Fruit fly (Drosophila melanogaster) whole organism, embryonic: ENCODE data around the gene CG15196.

Experiments
- Bteb2 ChIP-seq: fragments of 200-800 bp; sonication (Bioruptor generic); optimal IDR thresholded peaks from 2 replicates; lab custom pipeline; 2016; ENCODE audit warnings: missing biosample characterization, missing genetic modification characterization
- CG12155 ChIP-seq: fragments of 200-800 bp; sonication (Bioruptor generic); optimal IDR thresholded peaks from 3 replicates; lab custom pipeline; 2016; ENCODE audit warnings: missing biosample characterization, missing genetic modification characterization
- CG12299 ChIP-seq: fragments of 200-800 bp; sonication (Bioruptor generic); optimal IDR thresholded peaks from 2 replicates; lab custom pipeline; 2018; ENCODE audit warnings: missing biosample characterization, mild to moderate bottlenecking, missing genetic modification characterization
- CG12744 ChIP-seq: fragments of 200-800 bp; sonication (Bioruptor generic); optimal IDR thresholded peaks from 2 replicates; lab custom pipeline; 2016; ENCODE audit warnings: missing biosample characterization, missing genetic modification characterization
- CG12942 ChIP-seq: fragments of 200-800 bp; sonication (Bioruptor generic); optimal IDR thresholded peaks from 3 replicates; lab custom pipeline; 2016; ENCODE audit warnings: missing biosample characterization, missing genetic modification characterization
- CG13296 ChIP-seq: fragments of 200-800 bp; sonication (Bioruptor generic); optimal IDR thresholded peaks from 3 replicates; lab custom pipeline; 2018; ENCODE audit warnings: missing biosample characterization, mild to moderate bottlenecking, missing genetic modification characterization
- CG15073 ChIP-seq: fragments of 200-800 bp; sonication (Bioruptor generic); optimal IDR thresholded peaks from 2 replicates; lab custom pipeline; 2016; ENCODE audit warnings: missing biosample characterization, missing genetic modification characterization
- CG15514 ChIP-seq: fragments of 200-800 bp; sonication (Bioruptor generic); optimal IDR thresholded peaks from 3 replicates; lab custom pipeline; 2017; ENCODE audit warnings: missing biosample characterization, missing genetic modification characterization, mild to moderate bottlenecking, moderate library complexity, missing genetic modification reagents
- CG1603 ChIP-seq: fragments of 200-800 bp; sonication (Bioruptor generic); optimal IDR thresholded peaks from 2 replicates; lab custom pipeline; 2019; ENCODE audit warnings: missing biosample characterization, mild to moderate bottlenecking, missing genetic modification characterization, moderate library complexity
- CG17568 ChIP-seq: fragments of 200-800 bp; sonication (Bioruptor generic); optimal IDR thresholded peaks from 2 replicates; lab custom pipeline; 2018; ENCODE audit warnings: missing biosample characterization, mild to moderate bottlenecking, missing genetic modification characterization, moderate library complexity
- CG1792 ChIP-seq: fragments of 200-800 bp; sonication (Bioruptor generic); optimal IDR thresholded peaks from 2 replicates; lab custom pipeline; 2016; ENCODE audit warnings: missing biosample characterization, missing genetic modification characterization
- CG18619 ChIP-seq: fragments of 200-800 bp; sonication (Bioruptor generic); optimal IDR thresholded peaks from 3 replicates; lab custom pipeline; 2017; ENCODE audit warnings: missing biosample characterization, mild to moderate bottlenecking, missing genetic modification characterization
- CG18764 ChIP-seq: fragments of 200-800 bp; sonication (Bioruptor generic); optimal IDR thresholded peaks from 3 replicates; lab custom pipeline; 2016; ENCODE audit warnings: missing biosample characterization, missing genetic modification characterization
- CG2875 ChIP-seq: fragments of 200-800 bp; sonication (Bioruptor generic); optimal IDR thresholded peaks from 2 replicates; lab custom pipeline; 2017; ENCODE audit warnings: missing biosample characterization, mild to moderate bottlenecking, missing genetic modification characterization, missing genetic modification reagents
- CG3163 ChIP-seq: fragments of 200-800 bp; sonication (Bioruptor generic); optimal IDR thresholded peaks from 3 replicates; lab custom pipeline; 2016; ENCODE audit warnings: missing biosample characterization, missing genetic modification characterization
- CG4328 ChIP-seq: fragments of 200-800 bp; sonication (Bioruptor generic); optimal IDR thresholded peaks from 3 replicates; lab custom pipeline; 2017; ENCODE audit warnings: missing biosample characterization, missing genetic modification reagents, missing genetic modification characterization
- CG6272 ChIP-seq: fragments of 200-800 bp; sonication (Bioruptor generic); IDR thresholded peaks from 2 replicates; pipeline ENCODE4 v1.3.6; 2022; ENCODE audit warnings: missing biosample characterization, missing genetic modification characterization
- CG7357 ChIP-seq: fragments of 200-800 bp; sonication (Bioruptor generic); IDR thresholded peaks from 3 replicates; pipeline ENCODE4 v1.3.6; 2022; ENCODE audit warnings: missing biosample characterization, missing genetic modification characterization
- CG7786 ChIP-seq: fragments of 200-800 bp; sonication (Bioruptor generic); optimal IDR thresholded peaks from 2 replicates; lab custom pipeline; 2016; ENCODE audit warnings: missing biosample characterization, missing genetic modification characterization
- CG8478 ChIP-seq: fragments of >200 bp; optimal IDR thresholded peaks from 2 replicates; lab custom pipeline; 2018
- CG9727 ChIP-seq: fragments of 200-800 bp; sonication (Bioruptor generic); optimal IDR thresholded peaks from 3 replicates; lab custom pipeline; 2017; ENCODE audit warnings: missing biosample characterization, mild to moderate bottlenecking, missing genetic modification characterization
- CG9797 ChIP-seq: fragments of 200-800 bp; sonication (Bioruptor generic); optimal IDR thresholded peaks from 3 replicates; lab custom pipeline; 2018; ENCODE audit warnings: missing biosample characterization, mild to moderate bottlenecking, missing genetic modification characterization
- CG9876 ChIP-seq: fragments of 200-800 bp; sonication (Bioruptor generic); optimal IDR thresholded peaks from 2 replicates; lab custom pipeline; 2016; ENCODE audit warnings: missing biosample characterization, missing genetic modification characterization
- CHES-1-like ChIP-seq: fragments of 200-800 bp; sonication (Bioruptor generic); optimal IDR thresholded peaks from 2 replicates; lab custom pipeline; 2016; ENCODE audit warnings: missing biosample characterization, missing genetic modification characterization
- CTCF ChIP-seq: fragments of 200-800 bp; sonication (Bioruptor generic); optimal IDR thresholded peaks from 2 replicates; lab custom pipeline; 2017; ENCODE audit warnings: missing biosample characterization, mild to moderate bottlenecking, missing genetic modification characterization, moderate library complexity
- Dip3 ChIP-seq: fragments of 200-800 bp; sonication (Bioruptor generic); optimal IDR thresholded peaks from 3 replicates; lab custom pipeline; 2016; ENCODE audit warnings: missing biosample characterization, missing genetic modification characterization
- Hand ChIP-seq: fragments of 200-800 bp; sonication (Bioruptor generic); optimal IDR thresholded peaks from 2 replicates; lab custom pipeline; 2017; ENCODE audit warnings: mild to moderate bottlenecking, missing biosample characterization, missing genetic modification reagents, missing genetic modification characterization
- Hr39 ChIP-seq: fragments of >200 bp; optimal IDR thresholded peaks from 2 replicates; lab custom pipeline; 2017
- Hr78 ChIP-seq, 2 experiments: fragments of 200-800 bp in 1 of 2; fragments of >200 bp in 1 of 2; sonication (Bioruptor generic) in 1 of 2; optimal IDR thresholded peaks; 2 replicates each; lab custom pipeline; 2017 to 2019; ENCODE audit warnings: missing biosample characterization in 2 of 2, missing genetic modification characterization in 2 of 2, mild to moderate bottlenecking in 1 of 2, moderate library complexity in 1 of 2
- Hsf ChIP-seq: fragments of 200-800 bp; sonication (Bioruptor generic); optimal IDR thresholded peaks from 3 replicates; lab custom pipeline; 2016; ENCODE audit warnings: missing biosample characterization, missing genetic modification characterization
- MTF-1 ChIP-seq: fragments of 200-800 bp; sonication (Bioruptor generic); optimal IDR thresholded peaks from 2 replicates; lab custom pipeline; 2018; ENCODE audit warnings: missing biosample characterization, mild to moderate bottlenecking, missing genetic modification characterization, borderline replicate concordance
- Myb ChIP-seq: fragments of 200-800 bp; sonication (Bioruptor generic); optimal IDR thresholded peaks from 2 replicates; lab custom pipeline; 2016; ENCODE audit warnings: missing biosample characterization, missing genetic modification characterization
- NC2α ChIP-seq: fragments of 200-800 bp; sonication (Bioruptor generic); optimal IDR thresholded peaks from 2 replicates; lab custom pipeline; 2016; ENCODE audit warnings: missing biosample characterization, missing genetic modification characterization
- Nf-YC ChIP-seq: fragments of 200-800 bp; optimal IDR thresholded peaks from 3 replicates; lab custom pipeline; 2019; ENCODE audit warnings: missing biosample characterization, mild to moderate bottlenecking, missing genetic modification characterization, moderate library complexity
- aop ChIP-seq: fragments of 200-800 bp; sonication (Bioruptor generic); IDR thresholded peaks from 2 replicates; pipeline ENCODE4 v1.3.6; 2022; ENCODE audit warnings: missing biosample characterization, missing genetic modification characterization
- ara ChIP-seq: fragments of 200-800 bp; sonication (Bioruptor generic); IDR thresholded peaks from 2 replicates; pipeline ENCODE4 v1.3.6; 2022; ENCODE audit warnings: missing biosample characterization, missing genetic modification characterization
- cg ChIP-seq: fragments of 200-800 bp; sonication (Bioruptor generic); optimal IDR thresholded peaks from 3 replicates; lab custom pipeline; 2019; ENCODE audit warnings: missing biosample characterization, mild to moderate bottlenecking, missing genetic modification characterization, moderate library complexity
- dmrt99B ChIP-seq: fragments of 200-800 bp; sonication (Bioruptor generic); optimal IDR thresholded peaks from 2 replicates; lab custom pipeline; 2018; ENCODE audit warnings: missing biosample characterization, mild to moderate bottlenecking, missing genetic modification characterization, moderate library complexity
- eyg ChIP-seq: fragments of 200-800 bp; sonication (Bioruptor generic); optimal IDR thresholded peaks from 3 replicates; lab custom pipeline; 2016; ENCODE audit warnings: missing biosample characterization, missing genetic modification characterization
- fd102C ChIP-seq: fragments of 200-800 bp; sonication (Bioruptor generic); optimal IDR thresholded peaks from 2 replicates; lab custom pipeline; 2018; ENCODE audit warnings: missing biosample characterization, mild to moderate bottlenecking, missing genetic modification characterization, moderate library complexity
- fd3F ChIP-seq: fragments of 200-800 bp; sonication (Bioruptor generic); optimal IDR thresholded peaks from 2 replicates; lab custom pipeline; 2018; ENCODE audit warnings: missing biosample characterization, mild to moderate bottlenecking, missing genetic modification characterization, moderate library complexity
- grn ChIP-seq: fragments of 200-800 bp; sonication (Bioruptor generic); optimal IDR thresholded peaks from 3 replicates; lab custom pipeline; 2017; ENCODE audit warnings: missing biosample characterization, missing genetic modification characterization
- kay ChIP-seq: fragments of 200-800 bp; sonication (Bioruptor generic); optimal IDR thresholded peaks from 2 replicates; lab custom pipeline; 2016; ENCODE audit warnings: missing biosample characterization, missing genetic modification characterization
- luna ChIP-seq: fragments of 200-800 bp; sonication (Bioruptor generic); optimal IDR thresholded peaks from 2 replicates; lab custom pipeline; 2016; ENCODE audit warnings: missing biosample characterization, missing genetic modification characterization
- p53 ChIP-seq: fragments of 200-800 bp; sonication (Bioruptor generic); optimal IDR thresholded peaks from 2 replicates; lab custom pipeline; 2016; ENCODE audit warnings: missing biosample characterization, missing genetic modification characterization
- sc ChIP-seq, 3 experiments: fragments of >200 bp in 2 of 3; fragments of 200-800 bp in 1 of 3; sonication (Bioruptor generic) in 1 of 3; optimal IDR thresholded peaks; 2 replicates in 2 of 3; 3 replicates in 1 of 3; lab custom pipeline; 2017; ENCODE audit warnings: mild to moderate bottlenecking in 1 of 3, missing biosample characterization in 1 of 3, missing genetic modification characterization in 1 of 3, missing genetic modification reagents in 1 of 3
- sens-2 ChIP-seq: fragments of 200-800 bp; sonication (Bioruptor generic); IDR thresholded peaks from 2 replicates; pipeline ENCODE4 v1.3.6; 2022; ENCODE audit warnings: missing biosample characterization, missing genetic modification characterization
- trh ChIP-seq: fragments of 200-800 bp; sonication (Bioruptor generic); optimal IDR thresholded peaks from 2 replicates; lab custom pipeline; 2016; ENCODE audit warnings: missing biosample characterization, missing genetic modification characterization
- usp ChIP-seq: fragments of >200 bp; optimal IDR thresholded peaks from 2 replicates; lab custom pipeline; 2017; ENCODE audit warnings: missing biosample characterization, missing genetic modification characterization
- zen2 ChIP-seq: fragments of 200-800 bp; sonication (Bioruptor generic); IDR thresholded peaks from 3 replicates; pipeline ENCODE4 v1.3.6; 2022; ENCODE audit warnings: missing biosample characterization, missing genetic modification characterization; ENCODE audit not compliant: partially characterized antibody

CG15196 gene

dm6 chrX:11449476-11450119 is 39.9 kb downstream of the CG15196 start (continued):
- TF ChIP-seq CG2875 (GFP tag; lab: Kevin White, UChicago): peak; percentile 53
- TF ChIP-seq CG7357 (GFP tag; lab: Robert Waterston, UW): peak; percentile 81
- peak; percentile 84 for TF ChIP-seq CG1792
- peak; percentile 59 for TF ChIP-seq CG18764
- TF ChIP-seq Myb (GFP tag; lab: Kevin White, UChicago): peak; percentile 74
- peak; percentile 73 for TF ChIP-seq CG12299 (tag; lab: Kevin White, UChicago)
- peak; percentile 85 for TF ChIP-seq CG18619 (GFP tag; lab: Kevin White, UChicago)
- TF ChIP-seq Hsf (GFP tag; lab: Kevin White, UChicago): peak; percentile 83
- TF ChIP-seq fd102C: peak; percentile 50
- no peak for TF ChIP-seq sc (optimal IDR thresholded peaks at IDR 0.05; lab: Kevin White, UChicago)
- TF ChIP-seq sc (GFP tag; optimal IDR thresholded peaks at IDR 0.05; lab: Kevin White, UChicago): peak; percentile 29
- TF ChIP-seq CG3163 (GFP tag; lab: Kevin White, UChicago): peak; percentile 64
- peak; percentile 51 for TF ChIP-seq trh
- peak; percentile 72 for TF ChIP-seq CG15514 (GFP tag; lab: Kevin White, UChicago)
- peak; percentile 60; the same call in 1 of the 2 replicates for TF ChIP-seq aop (GFP tag; lab: Robert Waterston, UW)
- no peak for TF ChIP-seq CG8478 (lab: Kevin White, UChicago)
- TF ChIP-seq p53 (GFP tag; lab: Kevin White, UChicago): peak; percentile 54
- TF ChIP-seq zen2 (GFP tag; lab: Robert Waterston, UW): no peak
- TF ChIP-seq CG4328: peak; percentile 77
- TF ChIP-seq NC2α: peak; percentile 48
- TF ChIP-seq ara: peak; percentile 81
- TF ChIP-seq kay: peak; percentile 61
- TF ChIP-seq Hr78 (GFP tag; optimal IDR thresholded peaks at IDR 0.05; lab: Kevin White, UChicago): peak in 1 of 2 experiments; percentile 43
- TF ChIP-seq Hr39 (lab: Kevin White, UChicago): no peak
- TF ChIP-seq CHES-1-like (GFP tag; lab: Kevin White, UChicago): peak; percentile 86
- TF ChIP-seq cg (GFP tag; lab: Kevin White, UChicago): peak; percentile 22
- TF ChIP-seq CG12942 (GFP tag; lab: Kevin White, UChicago): peak; percentile 84
- TF ChIP-seq CG17568 (GFP tag; lab: Kevin White, UChicago): peak; percentile 64
- TF ChIP-seq sens-2: peak; percentile 54; the same call in 1 of the 2 replicates
- TF ChIP-seq eyg (GFP tag; lab: Kevin White, UChicago): peak; percentile 84
- peak; percentile 74 for TF ChIP-seq MTF-1 (GFP tag; lab: Kevin White, UChicago)
- TF ChIP-seq usp (GFP tag; lab: Kevin White, UChicago): no peak
- TF ChIP-seq Hand (GFP tag; lab: Kevin White, UChicago): peak; percentile 60
- peak; percentile 22 for TF ChIP-seq CTCF (GFP tag; lab: Kevin White, UChicago)
- TF ChIP-seq grn (GFP tag; lab: Kevin White, UChicago): peak; percentile 46
- peak; percentile 90 for TF ChIP-seq CG13296 (GFP tag; lab: Kevin White, UChicago)
- TF ChIP-seq CG7786: peak; percentile 84
- peak; percentile 90 for TF ChIP-seq dmrt99B (tag; lab: Kevin White, UChicago)
- peak; percentile 83 for TF ChIP-seq CG9876 (GFP tag; lab: Kevin White, UChicago)
- TF ChIP-seq CG15073 (GFP tag; lab: Kevin White, UChicago): no peak
- TF ChIP-seq CG12744: peak; percentile 71
- TF ChIP-seq fd3F (GFP tag; lab: Kevin White, UChicago): peak; percentile 80
- TF ChIP-seq Dip3 (GFP tag; lab: Kevin White, UChicago): peak; percentile 76
- peak; percentile 71 for TF ChIP-seq CG6272 (GFP tag; lab: Robert Waterston, UW)
- peak; percentile 67 for TF ChIP-seq CG12155
- TF ChIP-seq Bteb2 (GFP tag; lab: Kevin White, UChicago): peak; percentile 73
- TF ChIP-seq luna (GFP tag; lab: Kevin White, UChicago): peak; percentile 69
- peak; percentile 72 for TF ChIP-seq CG9727 (GFP tag; lab: Kevin White, UChicago)
- TF ChIP-seq CG1603 (tag; lab: Kevin White, UChicago): peak; percentile 93
- no peak for TF ChIP-seq CG9797 (GFP tag; lab: Kevin White, UChicago)
- peak; percentile 78 for TF ChIP-seq Nf-YC
